Fruit fly (Drosophila melanogaster) Kc167 (cell line): ENCODE data around the gene CG42300.

Source experiments
- Myc ChIP-seq: fragments of >200 bp; optimal IDR thresholded peaks from 2 replicates; lab custom pipeline; 2017; ENCODE audit warnings: missing external identifiers
- Sin3A ChIP-seq: fragments of >200 bp; optimal IDR thresholded peaks from 2 replicates; lab custom pipeline; 2018; ENCODE audit warnings: missing external identifiers
- h ChIP-seq: fragments of >200 bp; optimal IDR thresholded peaks from 3 replicates; lab custom pipeline; 2018; ENCODE audit warnings: missing external identifiers
- insv ChIP-seq: fragments of >200 bp; optimal IDR thresholded peaks from 3 replicates; lab custom pipeline; 2018; ENCODE audit warnings: missing external identifiers
- psq ChIP-seq: fragments of >200 bp; optimal IDR thresholded peaks from 2 replicates; lab custom pipeline; 2017; ENCODE audit warnings: missing external identifiers
- ttk ChIP-seq: sonication (Bioruptor generic); optimal IDR thresholded peaks from 2 replicates; lab custom pipeline; 2017; ENCODE audit warnings: missing external identifiers

CG42300 gene

dm6 chrX:15555945-15556344, at the start of gene CG42300:
TSS of gene CG42300 (minus strand) at chrX:15556045.
- TF ChIP-seq Sin3A (no peak), insv (lab: Kevin White, UChicago) (no peak), psq (lab: Kevin White, UChicago) (no peak), ttk (lab: Kevin White, UChicago) (no peak), Myc (no peak), h (lab: Kevin White, UChicago) (no peak)

DNA sequence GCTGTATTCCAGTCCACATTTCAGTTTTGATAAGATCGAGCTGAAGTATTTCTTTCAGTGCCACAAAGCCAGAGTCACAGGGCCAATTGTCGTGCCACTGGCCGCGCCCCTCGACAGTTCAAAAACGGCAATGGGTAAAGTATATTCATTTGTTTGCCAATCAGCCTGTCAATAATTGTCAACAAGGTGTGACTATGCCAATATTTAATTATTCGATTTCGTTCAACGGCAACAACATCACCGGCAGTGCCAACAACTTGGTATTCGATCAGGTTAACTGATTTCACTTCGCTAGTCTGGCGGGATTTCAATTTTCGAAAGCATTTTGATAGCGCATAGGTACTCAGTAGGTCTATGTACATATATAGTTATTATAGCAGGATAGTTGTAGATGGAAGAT, 46.6 kb upstream of the CG42300 start:
- TF ChIP-seq psq (lab: Kevin White, UChicago) (no peak), ttk (lab: Kevin White, UChicago) (no peak)

dm6 chrX:15601285-15601684, 45.4 kb upstream of the CG42300 start:
- TF ChIP-seq Myc (no peak), Sin3A (no peak), ttk (lab: Kevin White, UChicago) (no peak), h (lab: Kevin White, UChicago) (no peak), psq (lab: Kevin White, UChicago) (no peak), insv (lab: Kevin White, UChicago) (no peak)

- no peak for TF ChIP-seq h (lab: Kevin White, UChicago)
- no peak for TF ChIP-seq Sin3A
- no peak for TF ChIP-seq insv (lab: Kevin White, UChicago)
- TF ChIP-seq Myc: no peak
- TF ChIP-seq ttk (lab: Kevin White, UChicago): no peak
- no peak for TF ChIP-seq psq (lab: Kevin White, UChicago)
Measured at dm6 chrX:15599697-15600096, 43.9 kb upstream of the CG42300 start.

DNA sequence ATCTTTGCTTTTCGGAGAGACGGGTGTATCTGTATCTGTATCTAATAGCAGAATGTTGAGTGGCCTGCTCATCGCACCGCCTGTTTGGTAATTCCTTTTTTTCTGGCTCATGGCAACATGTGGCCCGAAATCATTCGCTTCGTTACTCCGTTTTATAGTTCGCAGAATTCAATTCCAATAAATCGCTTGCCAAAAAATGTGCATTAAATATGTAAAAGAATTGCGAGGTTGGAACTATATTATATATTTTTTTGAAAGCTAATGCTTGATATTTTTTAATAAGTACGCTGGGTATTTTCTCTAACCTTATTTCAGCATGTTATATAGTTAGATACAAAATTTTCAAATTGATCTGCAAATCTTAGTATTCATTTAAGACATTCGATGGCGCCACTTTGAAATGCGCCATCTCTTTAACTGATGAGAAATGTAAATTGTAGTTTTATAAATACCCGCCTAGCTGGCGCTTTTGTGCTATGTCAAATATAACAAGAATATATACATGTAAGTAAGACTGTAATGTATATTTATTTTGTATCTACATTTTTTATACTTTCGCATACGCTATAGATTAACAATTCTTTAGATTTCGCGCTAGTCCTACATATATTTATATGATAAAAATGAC, 38.5 kb upstream of the CG42300 start:
- no peak for TF ChIP-seq insv (lab: Kevin White, UChicago)

dm6 chrX:15593477-15594229, 37.8 kb upstream of the CG42300 start, which contains the start of gene Chsy:
TSS of gene Chsy (minus strand) at chrX:15593534.
- TF ChIP-seq h (lab: Kevin White, UChicago): no peak
- TF ChIP-seq ttk (lab: Kevin White, UChicago): no peak
- TF ChIP-seq Myc: no peak
- TF ChIP-seq psq (lab: Kevin White, UChicago): no peak
- TF ChIP-seq Sin3A: no peak

dm6 chrX:15592822-15593476, 37.1 kb upstream of the CG42300 start:
- TF ChIP-seq insv (lab: Kevin White, UChicago) (no peak), h (lab: Kevin White, UChicago) (no peak), Myc (no peak), psq (lab: Kevin White, UChicago) (no peak), Sin3A (no peak), ttk (lab: Kevin White, UChicago) (no peak)

DNA sequence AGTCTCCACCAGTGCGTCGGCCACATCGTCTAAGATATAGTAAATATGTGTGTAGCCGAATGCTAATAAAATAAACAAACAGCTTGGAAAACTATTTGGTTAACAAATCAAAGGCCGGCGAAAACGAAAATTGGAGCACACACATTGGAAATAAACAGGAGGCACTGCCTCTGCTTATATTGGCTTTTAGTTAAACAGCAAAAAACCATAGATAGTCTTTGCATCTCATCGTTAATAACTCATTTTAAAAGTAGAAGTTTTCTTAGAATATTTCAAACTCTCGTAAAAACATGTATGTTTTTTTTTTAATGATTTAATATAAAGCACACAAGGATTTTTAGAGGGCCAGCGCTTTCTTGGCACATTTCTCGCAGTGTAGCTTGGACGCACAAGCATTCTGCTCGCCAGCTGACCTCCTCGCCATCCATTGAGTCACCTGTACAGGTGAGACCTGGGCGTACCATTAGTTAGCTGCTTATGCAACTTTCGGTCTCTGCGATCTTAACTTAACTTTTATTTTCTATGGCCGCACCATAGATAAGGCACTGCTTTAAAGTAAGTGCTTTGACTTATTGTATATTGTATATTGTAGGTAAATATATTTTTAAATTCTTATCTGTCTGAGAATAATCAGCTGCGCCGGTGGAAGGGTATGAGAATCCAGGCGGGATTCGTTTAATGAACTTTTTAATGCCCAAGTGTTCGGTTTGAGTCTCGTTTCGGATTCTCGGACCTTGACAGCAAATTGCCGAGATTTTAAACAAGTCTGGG, 36.1 kb upstream of the CG42300 start:
- no peak for TF ChIP-seq ttk (lab: Kevin White, UChicago)
- TF ChIP-seq h (lab: Kevin White, UChicago): no peak
- TF ChIP-seq insv (lab: Kevin White, UChicago): no peak
- TF ChIP-seq Myc: no peak
- no peak for TF ChIP-seq Sin3A
- no peak for TF ChIP-seq psq (lab: Kevin White, UChicago)

DNA sequence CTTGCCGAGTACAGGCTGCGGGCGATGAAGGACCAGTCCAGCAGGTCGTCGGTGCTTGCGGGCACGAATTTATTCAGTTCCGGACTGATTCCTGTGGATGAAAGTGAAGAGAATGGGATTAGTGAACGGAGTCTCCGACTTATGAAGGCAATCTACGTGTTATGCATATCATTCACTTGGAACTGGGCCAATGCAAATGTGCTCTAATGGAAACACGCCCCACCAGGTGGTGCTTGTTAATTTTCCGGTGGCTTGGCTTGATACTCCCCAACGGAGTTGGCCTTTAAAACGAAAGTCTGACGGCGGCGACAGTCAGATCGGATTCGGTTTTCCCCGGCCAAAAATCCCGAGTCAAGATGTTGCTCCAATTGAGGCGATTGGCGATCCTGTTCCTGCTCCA, 31.6 kb upstream of the CG42300 start, which contains the start of gene Alp11:
Gene Alp11, plus strand, starts transcription at position 301 of the 400 bp plus-strand sequence.
- TF ChIP-seq insv (lab: Kevin White, UChicago): no peak

- TF ChIP-seq ttk (lab: Kevin White, UChicago) (peak; percentile 96), insv (lab: Kevin White, UChicago) (no peak)
Measured at dm6 chrX:15583842-15584441, 28.1 kb upstream of the CG42300 start.

dm6 chrX:15582853-15583252, 27.0 kb upstream of the CG42300 start, which contains the start of the genes CG9215 and CG8097:
TSS of gene CG9215 (minus strand) at chrX:15582874.
TSS of gene CG8097 (plus strand) at chrX:15583159.
- TF ChIP-seq insv (lab: Kevin White, UChicago): no peak
- TF ChIP-seq Myc: no peak
- TF ChIP-seq h (lab: Kevin White, UChicago): no peak

dm6 chrX:15579579-15579978, 23.7 kb upstream of the CG42300 start:
- TF ChIP-seq insv (lab: Kevin White, UChicago): no peak
- TF ChIP-seq ttk (lab: Kevin White, UChicago): no peak
- no peak for TF ChIP-seq Myc
- TF ChIP-seq psq (lab: Kevin White, UChicago): no peak
- TF ChIP-seq h (lab: Kevin White, UChicago): no peak
